Worm (Caenorhabditis elegans): Measurements from ENCODE around the gene srv-16.

Gene srv-16

ce11 chrIV:15955349-15955748 is 21.6 kb upstream of the srv-16 start:
- TF ChIP-seq sem-4 (tag; optimal IDR thresholded peaks at IDR 0.05): no peak
- no peak for TF ChIP-seq nhr-237 (tag; optimal IDR thresholded peaks at IDR 0.05)
- no peak for TF ChIP-seq aly-2 (tag; optimal IDR thresholded peaks at IDR 0.05)
- no peak for TF ChIP-seq Y55F3AM.14 (GFP tag; optimal IDR thresholded peaks at IDR 0.05)
- no peak for TF ChIP-seq C34F6.9 (tag; optimal IDR thresholded peaks at IDR 0.05)
- no peak for TF ChIP-seq ceh-82 (tag; optimal IDR thresholded peaks at IDR 0.05)
- TF ChIP-seq ZK546.5 (tag; optimal IDR thresholded peaks at IDR 0.05): no peak
- TF ChIP-seq lin-11 (tag; optimal IDR thresholded peaks at IDR 0.05): no peak
- TF ChIP-seq nhr-23 (tag; optimal IDR thresholded peaks at IDR 0.05): no peak
- no peak for TF ChIP-seq crh-2 (tag; optimal IDR thresholded peaks at IDR 0.05)
- TF ChIP-seq peb-1 (tag; optimal IDR thresholded peaks at IDR 0.05): no peak
- TF ChIP-seq R02D3.7 (tag; optimal IDR thresholded peaks at IDR 0.05): no peak

- TF ChIP-seq gmeb-1 (tag; optimal IDR thresholded peaks at IDR 0.05): no peak
- no peak for TF ChIP-seq elt-3 (tag; optimal IDR thresholded peaks at IDR 0.05)
- no peak for TF ChIP-seq nhr-6 (tag; optimal IDR thresholded peaks at IDR 0.05)
- TF ChIP-seq mdl-1 (tag; optimal IDR thresholded peaks at IDR 0.05): no peak
- TF ChIP-seq peb-1 (tag; optimal IDR thresholded peaks at IDR 0.05): no peak
- no peak for TF ChIP-seq Y55F3AM.14 (GFP tag; optimal IDR thresholded peaks at IDR 0.05)
Observed at ce11 chrIV:15953689-15954088, 20.0 kb upstream of the srv-16 start.

ce11 chrIV:15951640-15952039 is 17.9 kb upstream of the srv-16 start, which contains the start of gene Y105C5B.15:
Gene Y105C5B.15 (plus strand): TSS chrIV:15951936.
- TF ChIP-seq fos-1 (tag; optimal IDR thresholded peaks at IDR 0.05) (peak; percentile 67), nhr-11 (tag; optimal IDR thresholded peaks at IDR 0.05) (no peak)

ce11 chrIV:15950838-15951581 is 17.3 kb upstream of the srv-16 start, which contains the start of gene ifas-3:
Gene ifas-3 (minus strand): TSS chrIV:15950888.
- TF ChIP-seq crh-2 (tag; optimal IDR thresholded peaks at IDR 0.05) (no peak), ztf-1 (GFP tag; conservative IDR thresholded peaks at IDR 0.05) (no peak), snpc-4 (tag; optimal IDR thresholded peaks at IDR 0.05) (no peak), nhr-6 (tag; optimal IDR thresholded peaks at IDR 0.05) (no peak), zag-1 (tag; optimal IDR thresholded peaks at IDR 0.05) (no peak), mbf-1 (tag; optimal IDR thresholded peaks at IDR 0.05) (no peak), alr-1 (tag; optimal IDR thresholded peaks at IDR 0.05) (no peak), F13H6.1 (tag; optimal IDR thresholded peaks at IDR 0.05) (no peak), Y55F3AM.14 (GFP tag; optimal IDR thresholded peaks at IDR 0.05) (no peak), R02D3.7 (tag; optimal IDR thresholded peaks at IDR 0.05) (no peak), elt-1 (tag; optimal IDR thresholded peaks at IDR 0.05) (no peak)

ce11 chrIV:15949995-15950394 is 16.3 kb upstream of the srv-16 start:
- no peak for TF ChIP-seq egl-27 (tag; optimal IDR thresholded peaks at IDR 0.05)
- no peak for TF ChIP-seq sma-3 (GFP tag; optimal IDR thresholded peaks at IDR 0.05)
- TF ChIP-seq unc-62 (GFP tag; optimal IDR thresholded peaks at IDR 0.05): no peak
- no peak for TF ChIP-seq gmeb-1 (tag; optimal IDR thresholded peaks at IDR 0.05)
- TF ChIP-seq nhr-11 (tag; optimal IDR thresholded peaks at IDR 0.05): no peak

- TF ChIP-seq unc-55 (GFP tag; optimal IDR thresholded peaks at IDR 0.05) (no peak), elt-1 (tag; optimal IDR thresholded peaks at IDR 0.05) (no peak), elt-3 (tag; optimal IDR thresholded peaks at IDR 0.05) (no peak), egl-27 (tag; optimal IDR thresholded peaks at IDR 0.05) (no peak), crh-2 (tag; optimal IDR thresholded peaks at IDR 0.05) (no peak)
Observed at ce11 chrIV:15946507-15946906, 12.8 kb upstream of the srv-16 start, which contains the start of gene skr-10. Gene skr-10 (plus strand): TSS chrIV:15946807.

ce11 chrIV:15941403-15941802 is 7.7 kb upstream of the srv-16 start, which contains the start of gene Y105C5B.11:
Gene Y105C5B.11 (minus strand): TSS chrIV:15941503.
- TF ChIP-seq F13H6.1 (tag; optimal IDR thresholded peaks at IDR 0.05) (no peak), unc-55 (GFP tag; optimal IDR thresholded peaks at IDR 0.05) (no peak), elt-3 (tag; optimal IDR thresholded peaks at IDR 0.05) (no peak), R02D3.7 (tag; optimal IDR thresholded peaks at IDR 0.05) (no peak), zag-1 (tag; optimal IDR thresholded peaks at IDR 0.05) (no peak), C34F6.9 (tag; optimal IDR thresholded peaks at IDR 0.05) (no peak), nhr-237 (tag; optimal IDR thresholded peaks at IDR 0.05) (no peak), ZK546.5 (tag; optimal IDR thresholded peaks at IDR 0.05) (no peak)
